Fruit fly (Drosophila melanogaster) whole organism, embryonic: ENCODE results near the gene CG46458.

ENCODE experiments used
- Aef1 ChIP-seq: fragments of 200-800 bp; sonication (Bioruptor generic); IDR thresholded peaks from 3 replicates; pipeline ENCODE4 v1.3.6; 2022; ENCODE audit warnings: missing biosample characterization, missing genetic modification characterization
- CG10267 ChIP-seq: fragments of 200-800 bp; sonication (Bioruptor generic); optimal IDR thresholded peaks from 2 replicates; lab custom pipeline; 2018; ENCODE audit warnings: missing biosample characterization, mild to moderate bottlenecking, missing genetic modification characterization, moderate library complexity
- CG1233 ChIP-seq: fragments of 200-800 bp; sonication (Bioruptor generic); optimal IDR thresholded peaks from 4 replicates; lab custom pipeline; 2018; ENCODE audit warnings: missing biosample characterization, mild to moderate bottlenecking, missing genetic modification characterization
- CG14050 ChIP-seq: fragments of 200-800 bp; sonication (Bioruptor generic); IDR thresholded peaks from 3 replicates; pipeline ENCODE4 v1.3.6; 2022; ENCODE audit warnings: missing biosample characterization, missing genetic modification characterization
- CG14441 ChIP-seq: fragments of 200-800 bp; sonication (Bioruptor generic); IDR thresholded peaks from 2 replicates; pipeline ENCODE4 v1.3.6; 2022; ENCODE audit warnings: missing biosample characterization, missing genetic modification characterization
- CG16813 ChIP-seq: fragments of 200-800 bp; sonication (Bioruptor generic); IDR thresholded peaks from 3 replicates; pipeline ENCODE4 v1.3.6; 2022; ENCODE audit warnings: missing biosample characterization, missing genetic modification characterization; ENCODE audit not compliant: partially characterized antibody
- CG17186 ChIP-seq: fragments of 200-800 bp; sonication (Bioruptor generic); optimal IDR thresholded peaks from 3 replicates; lab custom pipeline; 2017; ENCODE audit warnings: missing biosample characterization, missing genetic modification reagents, missing genetic modification characterization
- CG1792 ChIP-seq: fragments of 200-800 bp; sonication (Bioruptor generic); optimal IDR thresholded peaks from 2 replicates; lab custom pipeline; 2016; ENCODE audit warnings: missing biosample characterization, missing genetic modification characterization
- CG18476 ChIP-seq: fragments of 200-800 bp; sonication (Bioruptor generic); optimal IDR thresholded peaks from 2 replicates; lab custom pipeline; 2016; ENCODE audit warnings: missing biosample characterization, mild to moderate bottlenecking, missing genetic modification characterization
- CG18599 ChIP-seq: fragments of 200-800 bp; sonication (Bioruptor generic); optimal IDR thresholded peaks from 3 replicates; lab custom pipeline; 2017; ENCODE audit warnings: missing biosample characterization, missing genetic modification characterization, mild to moderate bottlenecking, moderate library complexity, missing genetic modification reagents
- CG2120 ChIP-seq: fragments of 200-800 bp; sonication (Bioruptor generic); optimal IDR thresholded peaks from 3 replicates; lab custom pipeline; 2016; ENCODE audit warnings: missing biosample characterization, missing genetic modification characterization
- CG2889 ChIP-seq: fragments of 200-800 bp; sonication (Bioruptor generic); IDR thresholded peaks from 3 replicates; pipeline ENCODE4 v1.3.6; 2022; ENCODE audit warnings: missing biosample characterization, missing genetic modification characterization
- CG30020 ChIP-seq: fragments of 200-800 bp; optimal IDR thresholded peaks from 2 replicates; lab custom pipeline; 2019; ENCODE audit warnings: missing biosample characterization, mild to moderate bottlenecking, missing genetic modification characterization, moderate library complexity
- CG4404 ChIP-seq: fragments of 200-800 bp; sonication (Bioruptor generic); IDR thresholded peaks from 2 replicates; pipeline ENCODE4 v1.3.6; 2022; ENCODE audit warnings: missing biosample characterization, missing genetic modification characterization
- CG4424 ChIP-seq: fragments of 200-800 bp; sonication (Bioruptor generic); optimal IDR thresholded peaks from 3 replicates; lab custom pipeline; 2016; ENCODE audit warnings: missing biosample characterization, missing genetic modification characterization
- CG6272 ChIP-seq: fragments of 200-800 bp; sonication (Bioruptor generic); IDR thresholded peaks from 2 replicates; pipeline ENCODE4 v1.3.6; 2022; ENCODE audit warnings: missing biosample characterization, missing genetic modification characterization
- CG6654 ChIP-seq: fragments of 200-800 bp; sonication (Bioruptor generic); optimal IDR thresholded peaks from 2 replicates; lab custom pipeline; 2017; ENCODE audit warnings: missing biosample characterization, mild to moderate bottlenecking, missing genetic modification characterization
- CG6791 ChIP-seq: fragments of 200-800 bp; sonication (Bioruptor generic); IDR thresholded peaks from 3 replicates; pipeline ENCODE4 v1.3.6; 2022; ENCODE audit warnings: missing biosample characterization, missing genetic modification characterization; ENCODE audit not compliant: partially characterized antibody
- CG7963 ChIP-seq: fragments of 200-800 bp; sonication (Bioruptor generic); IDR thresholded peaks from 3 replicates; pipeline ENCODE4 v1.3.6; 2022; ENCODE audit warnings: missing biosample characterization, missing genetic modification characterization; ENCODE audit not compliant: partially characterized antibody
- CG9876 ChIP-seq: fragments of 200-800 bp; sonication (Bioruptor generic); optimal IDR thresholded peaks from 2 replicates; lab custom pipeline; 2016; ENCODE audit warnings: missing biosample characterization, missing genetic modification characterization
- Dip2 ChIP-seq: fragments of 200-800 bp; sonication (Bioruptor generic); IDR thresholded peaks from 2 replicates; pipeline ENCODE4 v1.3.6; 2022; ENCODE audit warnings: missing biosample characterization, missing genetic modification characterization
- Doc3 ChIP-seq: fragments of 200-800 bp; sonication (Bioruptor generic); IDR thresholded peaks from 3 replicates; pipeline ENCODE4 v1.3.6; 2022; ENCODE audit warnings: missing biosample characterization, missing genetic modification characterization; ENCODE audit not compliant: partially characterized antibody
- Drgx ChIP-seq: fragments of 200-800 bp; sonication (Bioruptor generic); IDR thresholded peaks from 2 replicates; pipeline ENCODE4 v1.3.6; 2022; ENCODE audit warnings: missing biosample characterization, missing genetic modification characterization
- Elba2 ChIP-seq: fragments of 200-800 bp; sonication (Bioruptor generic); optimal IDR thresholded peaks from 3 replicates; lab custom pipeline; 2016; ENCODE audit warnings: missing biosample characterization, missing genetic modification characterization
- Gug ChIP-seq: fragments of 200-800 bp; sonication (Bioruptor generic); IDR thresholded peaks from 4 replicates; pipeline ENCODE4 v1.3.6; 2022; ENCODE audit warnings: missing biosample characterization, missing genetic modification characterization
- Hey ChIP-seq: fragments of 200-800 bp; sonication (Bioruptor generic); optimal IDR thresholded peaks from 3 replicates; lab custom pipeline; 2018; ENCODE audit warnings: missing biosample characterization, mild to moderate bottlenecking, missing genetic modification characterization
- Hr78 ChIP-seq, 2 experiments: fragments of 200-800 bp in 1 of 2; fragments of >200 bp in 1 of 2; sonication (Bioruptor generic) in 1 of 2; optimal IDR thresholded peaks; 2 replicates each; lab custom pipeline; 2017 to 2019; ENCODE audit warnings: missing biosample characterization in 2 of 2, missing genetic modification characterization in 2 of 2, mild to moderate bottlenecking in 1 of 2, moderate library complexity in 1 of 2
- MTF-1 ChIP-seq: fragments of 200-800 bp; sonication (Bioruptor generic); optimal IDR thresholded peaks from 2 replicates; lab custom pipeline; 2018; ENCODE audit warnings: missing biosample characterization, mild to moderate bottlenecking, missing genetic modification characterization, borderline replicate concordance
- Oaz ChIP-seq: fragments of 200-800 bp; sonication (Bioruptor generic); IDR thresholded peaks from 2 replicates; pipeline ENCODE4 v1.3.6; 2022; ENCODE audit warnings: missing biosample characterization, missing genetic modification characterization
- Rx ChIP-seq: fragments of 200-800 bp; sonication (Bioruptor generic); IDR thresholded peaks from 2 replicates; pipeline ENCODE4 v1.3.6; 2022; ENCODE audit warnings: missing biosample characterization, missing genetic modification characterization
- da ChIP-seq: fragments of 200-800 bp; sonication (Bioruptor generic); optimal IDR thresholded peaks from 2 replicates; lab custom pipeline; 2016; ENCODE audit warnings: missing biosample characterization, missing genetic modification characterization
- dati ChIP-seq: fragments of 200-800 bp; sonication (Bioruptor generic); IDR thresholded peaks from 2 replicates; pipeline ENCODE4 v1.3.6; 2022; ENCODE audit warnings: missing biosample characterization, missing genetic modification characterization
- dm ChIP-seq: fragments of 200-800 bp; sonication (Bioruptor generic); optimal IDR thresholded peaks from 3 replicates; lab custom pipeline; 2016; ENCODE audit warnings: missing biosample characterization, missing genetic modification characterization
- eve ChIP-seq, 2 experiments: fragments of >200 bp; optimal IDR thresholded peaks; 2 replicates each; lab custom pipeline; 2017; ENCODE audit warnings: missing biosample characterization in 2 of 2, missing genetic modification characterization in 2 of 2
- fd3F ChIP-seq: fragments of 200-800 bp; sonication (Bioruptor generic); optimal IDR thresholded peaks from 2 replicates; lab custom pipeline; 2018; ENCODE audit warnings: missing biosample characterization, mild to moderate bottlenecking, missing genetic modification characterization, moderate library complexity
- fd64A ChIP-seq: fragments of 200-800 bp; sonication (Bioruptor generic); optimal IDR thresholded peaks from 3 replicates; lab custom pipeline; 2018; ENCODE audit warnings: missing biosample characterization, mild to moderate bottlenecking, missing genetic modification characterization
- gce ChIP-seq: fragments of 200-800 bp; sonication (Bioruptor generic); IDR thresholded peaks from 3 replicates; pipeline ENCODE4 v1.3.6; 2022; ENCODE audit warnings: missing biosample characterization, missing genetic modification characterization
- h ChIP-seq: fragments of >200 bp; optimal IDR thresholded peaks from 2 replicates; lab custom pipeline; 2017
- hbn ChIP-seq: fragments of 200-800 bp; sonication (Bioruptor generic); IDR thresholded peaks from 2 replicates; pipeline ENCODE4 v1.3.6; 2022; ENCODE audit warnings: missing biosample characterization, missing genetic modification characterization; ENCODE audit not compliant: partially characterized antibody
- ken ChIP-seq: fragments of 200-800 bp; sonication (Bioruptor generic); IDR thresholded peaks from 3 replicates; pipeline ENCODE4 v1.3.6; 2022; ENCODE audit warnings: missing biosample characterization, missing genetic modification characterization
- lbe ChIP-seq: fragments of 200-800 bp; sonication (Bioruptor generic); optimal IDR thresholded peaks from 2 replicates; lab custom pipeline; 2016; ENCODE audit warnings: missing biosample characterization, mild to moderate bottlenecking, missing genetic modification characterization
- nerfin-2 ChIP-seq: fragments of 200-800 bp; sonication (Bioruptor generic); IDR thresholded peaks from 2 replicates; pipeline ENCODE4 v1.3.6; 2022; ENCODE audit warnings: missing biosample characterization, missing genetic modification characterization; ENCODE audit not compliant: partially characterized antibody
- repo ChIP-seq: fragments of 200-800 bp; sonication (Bioruptor generic); optimal IDR thresholded peaks from 2 replicates; lab custom pipeline; 2016; ENCODE audit warnings: missing biosample characterization, missing genetic modification characterization
- rib ChIP-seq: fragments of 200-800 bp; sonication (Bioruptor generic); IDR thresholded peaks from 2 replicates; pipeline ENCODE4 v1.3.6; 2022; ENCODE audit warnings: missing biosample characterization, missing genetic modification characterization
- ssp ChIP-seq: fragments of 200-800 bp; sonication (Bioruptor generic); IDR thresholded peaks from 2 replicates; pipeline ENCODE4 v1.3.6; 2022; ENCODE audit warnings: missing biosample characterization, missing genetic modification characterization
- stwl ChIP-seq: fragments of 200-800 bp; sonication (Bioruptor generic); optimal IDR thresholded peaks from 3 replicates; lab custom pipeline; 2018; ENCODE audit warnings: missing biosample characterization, mild to moderate bottlenecking, missing genetic modification characterization, moderate library complexity
- trem ChIP-seq: fragments of 200-800 bp; optimal IDR thresholded peaks from 3 replicates; lab custom pipeline; 2019; ENCODE audit warnings: missing biosample characterization, mild to moderate bottlenecking, missing genetic modification characterization, moderate library complexity
- zfh1 ChIP-seq: fragments of 200-800 bp; sonication (Bioruptor generic); IDR thresholded peaks from 3 replicates; pipeline ENCODE4 v1.3.6; 2022; ENCODE audit warnings: missing biosample characterization, missing genetic modification characterization

The CG46458 gene

DNA sequence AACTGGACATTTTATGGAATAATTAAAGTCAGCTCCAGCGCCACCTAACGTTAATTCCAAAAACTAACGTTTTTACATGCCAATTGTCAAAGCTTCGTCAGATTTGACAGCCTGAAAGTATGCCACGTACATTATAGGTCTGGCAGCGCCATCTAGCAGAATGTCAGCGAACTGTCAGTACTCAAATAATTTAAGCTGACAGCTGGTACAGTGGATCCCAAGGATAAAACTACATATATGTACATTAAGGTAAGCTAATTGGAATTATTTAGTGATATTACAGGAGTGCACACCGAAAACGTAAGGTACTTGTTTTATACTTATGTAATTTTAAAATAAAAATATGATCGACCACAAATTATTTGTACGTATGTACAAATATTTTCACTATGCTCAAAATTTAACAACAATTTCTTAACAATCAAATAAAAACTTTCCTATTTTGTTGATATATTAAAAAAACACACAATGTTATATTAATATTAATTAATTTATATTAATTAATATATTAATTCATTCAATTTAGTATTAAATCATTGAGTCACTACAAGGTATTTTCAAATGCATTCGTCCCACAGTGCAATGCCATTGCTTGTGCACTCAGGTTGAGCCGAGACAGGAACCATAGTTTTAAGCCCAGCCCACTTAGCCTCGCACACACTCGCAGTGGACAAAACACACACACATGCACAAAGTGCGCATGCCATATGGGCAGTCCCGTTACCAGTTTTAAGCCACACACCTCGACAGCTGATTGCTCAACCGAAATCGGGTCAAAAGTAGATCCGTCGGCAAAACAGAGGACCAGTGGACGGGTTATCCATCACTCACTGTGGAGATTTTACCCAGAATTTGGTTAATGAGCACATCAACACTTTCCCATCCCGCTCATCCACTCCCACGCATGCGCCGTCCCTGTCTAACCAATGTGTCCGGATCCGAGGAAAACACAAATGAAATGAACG, 45.6 kb downstream of the CG46458 start (continued):
- TF ChIP-seq trem (tag; lab: Kevin White, UChicago) (peak; percentile 73), CG4424 (GFP tag; lab: Kevin White, UChicago) (peak; percentile 89), fd3F (peak; percentile 74), CG9876 (GFP tag; lab: Kevin White, UChicago) (peak; percentile 64), CG17186 (GFP tag; lab: Kevin White, UChicago) (no peak), CG1792 (GFP tag; lab: Kevin White, UChicago) (peak; percentile 20), Doc3 (GFP tag; lab: Robert Waterston, UW) (no peak), ken (GFP tag; lab: Robert Waterston, UW) (peak; percentile 83), stwl (peak; percentile 36), CG1233 (GFP tag; lab: Kevin White, UChicago) (peak; percentile 86), dm (peak; percentile 51), Gug (peak; percentile 22; the same call in 1 of the 4 replicates), CG2120 (GFP tag; lab: Kevin White, UChicago) (peak; percentile 80), CG14050 (GFP tag; lab: Robert Waterston, UW) (peak; percentile 12; the same call in 1 of the 3 replicates), h (lab: Kevin White, UChicago) (no peak), zfh1 (GFP tag; lab: Robert Waterston, UW) (peak; percentile 84), Hey (tag; lab: Kevin White, UChicago) (no peak), CG4404 (GFP tag; lab: Robert Waterston, UW) (peak; percentile 69), CG18476 (GFP tag; lab: Kevin White, UChicago) (peak; percentile 65), Hr78 (GFP tag; optimal IDR thresholded peaks at IDR 0.05; lab: Kevin White, UChicago) (peak in 1 of 2 experiments; percentile 62), gce (GFP tag; lab: Robert Waterston, UW) (0 out of 3 replicates have a peak, but pooled peaks have one; percentile 24), nerfin-2 (GFP tag; lab: Robert Waterston, UW) (no peak), da (GFP tag; lab: Kevin White, UChicago) (peak; percentile 48), CG6272 (GFP tag; lab: Robert Waterston, UW) (peak; percentile 39), repo (peak; percentile 8), CG7963 (GFP tag; lab: Robert Waterston, UW) (no peak), CG10267 (peak; percentile 85), CG30020 (peak; percentile 70), CG6654 (GFP tag; lab: Kevin White, UChicago) (peak; percentile 59), eve (GFP tag; optimal IDR thresholded peaks at IDR 0.05; lab: Kevin White, UChicago) (no peak), Drgx (GFP tag; lab: Robert Waterston, UW) (peak; percentile 66), MTF-1 (GFP tag; lab: Kevin White, UChicago) (peak; percentile 22), CG2889 (GFP tag; lab: Robert Waterston, UW) (peak; percentile 58; the same call in 2 of the 3 replicates), Aef1 (GFP tag; lab: Robert Waterston, UW) (peak; percentile 64), Oaz (GFP tag; lab: Robert Waterston, UW) (0 out of 2 replicates have a peak, but pooled peaks have one; percentile 35), CG14441 (GFP tag; lab: Robert Waterston, UW) (peak; percentile 64), Dip2 (no peak), fd64A (GFP tag; lab: Kevin White, UChicago) (no peak), CG18599 (GFP tag; lab: Kevin White, UChicago) (peak; percentile 88), CG16813 (GFP tag; lab: Robert Waterston, UW) (peak; percentile 27; the same call in 2 of the 3 replicates), dati (no peak), lbe (GFP tag; lab: Kevin White, UChicago) (no peak), ssp (GFP tag; lab: Robert Waterston, UW) (no peak; the same call in none of the 2 replicates), rib (no peak), hbn (no peak), CG6791 (GFP tag; lab: Robert Waterston, UW) (peak; percentile 50), Elba2 (GFP tag; lab: Kevin White, UChicago) (peak; percentile 22), Rx (GFP tag; lab: Robert Waterston, UW) (peak; percentile 51)
